Fruit fly (Drosophila melanogaster): ENCODE data around the gene CG9098.

Gene CG9098

DNA sequence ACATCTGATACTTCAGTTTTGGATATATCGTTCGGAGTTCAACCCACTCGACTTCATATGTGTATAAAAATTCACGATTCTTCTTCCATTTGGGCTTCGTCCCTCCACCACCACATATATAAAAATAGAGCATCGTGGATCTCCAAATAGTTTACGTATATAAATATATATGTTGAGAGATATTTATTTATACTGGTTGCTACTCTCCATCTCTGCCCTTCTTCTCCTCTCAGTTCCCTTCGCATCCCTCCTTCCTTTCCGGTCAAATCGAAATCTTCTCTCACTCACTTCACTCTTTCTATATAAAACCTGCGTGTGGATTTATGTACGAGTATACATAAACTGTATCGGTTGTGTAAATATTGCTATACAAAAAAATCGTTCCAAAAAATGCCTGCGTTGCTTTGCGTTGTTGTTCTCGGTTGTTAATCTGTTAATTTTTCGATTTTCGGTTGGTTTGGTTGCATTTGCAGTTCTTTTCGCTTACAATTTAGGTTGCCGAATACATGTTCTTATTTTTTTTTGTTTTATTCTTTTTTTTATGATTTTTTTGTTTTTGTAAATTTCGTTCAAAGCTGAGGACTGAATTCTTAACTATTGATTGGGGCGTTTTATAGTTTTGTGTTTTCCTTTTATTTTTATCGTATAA, 39.4 kb downstream of the CG9098 start:
- TF ChIP-seq kay (GFP tag; ENCODE audit: borderline replicate concordance) = peak; percentile 57
- TF ChIP-seq tj (GFP tag; optimal IDR thresholded peaks at IDR 0.05) = peak; percentile 88
- TF ChIP-seq toe (GFP tag; optimal IDR thresholded peaks at IDR 0.05) = no peak

DNA sequence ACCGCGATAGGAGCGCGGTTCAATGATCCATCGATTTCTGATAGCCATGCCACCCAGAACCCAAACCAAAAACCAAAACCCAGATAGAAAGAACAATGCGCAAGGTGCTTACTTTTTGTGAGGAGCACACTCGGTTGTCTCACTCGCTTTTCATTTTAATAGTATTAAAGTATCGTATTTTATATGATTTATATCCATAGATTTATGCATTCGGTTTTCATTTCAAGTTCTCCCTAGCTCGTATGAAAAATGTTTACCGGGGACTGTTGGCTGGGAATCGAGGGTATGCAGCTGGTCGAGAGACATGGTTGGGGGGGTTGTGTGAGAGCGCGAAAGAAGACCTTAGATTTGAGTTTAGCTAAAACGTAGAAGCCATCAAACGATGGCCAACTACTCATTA, 40.1 kb downstream of the CG9098 start:
- TF ChIP-seq toe (GFP tag; optimal IDR thresholded peaks at IDR 0.05) (no peak), Hr96 (GFP tag; optimal IDR thresholded peaks at IDR 0.05) (no peak), CG33017 (tag; optimal IDR thresholded peaks at IDR 0.05) (no peak), cic (GFP tag; optimal IDR thresholded peaks at IDR 0.05) (no peak), Crg-1 (GFP tag; optimal IDR thresholded peaks at IDR 0.05) (no peak), kay (GFP tag; ENCODE audit: borderline replicate concordance) (no peak), CG7045 (GFP tag; optimal IDR thresholded peaks at IDR 0.05) (no peak), bab1 (GFP tag; optimal IDR thresholded peaks at IDR 0.05) (no peak), CG7101 (tag; optimal IDR thresholded peaks at IDR 0.05) (no peak), Mnt (GFP tag; optimal IDR thresholded peaks at IDR 0.05) (no peak), cnc (optimal IDR thresholded peaks at IDR 0.05) (no peak), CG5204 (GFP tag; optimal IDR thresholded peaks at IDR 0.05) (no peak), Clk (GFP tag; optimal IDR thresholded peaks at IDR 0.05) (no peak), CG11617 (GFP tag; optimal IDR thresholded peaks at IDR 0.05) (no peak), CG14711 (tag; optimal IDR thresholded peaks at IDR 0.05) (no peak), CG12768 (GFP tag; optimal IDR thresholded peaks at IDR 0.05) (no peak)

DNA sequence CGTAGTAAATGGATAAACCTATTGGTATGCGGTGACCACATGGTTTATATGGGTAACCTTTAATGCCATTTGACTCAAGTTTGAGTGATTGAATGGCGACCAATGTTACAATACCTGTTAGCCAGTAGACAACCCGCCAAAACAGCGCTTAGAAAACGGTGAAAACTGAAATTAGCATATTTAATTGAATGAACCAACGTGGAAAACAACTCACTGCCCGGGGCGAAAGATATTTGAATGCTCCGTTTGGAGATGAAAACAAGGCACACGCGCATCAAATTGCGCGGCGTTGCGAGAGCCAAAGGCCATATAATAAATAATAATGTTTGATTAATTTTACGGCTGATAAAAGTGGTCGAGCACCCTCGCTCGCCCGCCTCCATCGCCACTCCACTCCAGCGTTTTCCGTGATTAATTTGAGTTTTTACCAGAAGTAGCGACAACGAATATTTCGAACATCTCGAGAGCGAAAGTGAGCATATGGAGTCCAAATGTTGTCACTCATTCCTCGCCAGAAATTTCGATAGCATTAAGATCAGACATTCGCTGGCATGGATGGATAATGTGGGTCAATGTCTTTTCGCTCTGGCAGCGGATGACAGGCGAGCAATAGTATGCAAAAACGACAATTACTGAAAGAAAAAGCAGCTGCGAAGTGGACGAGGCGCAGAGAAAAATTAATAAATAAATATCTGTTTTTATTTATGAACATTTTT, 40.9 kb downstream of the CG9098 start:
- TF ChIP-seq kay (GFP tag; ENCODE audit: borderline replicate concordance) (no peak), CG5204 (GFP tag; optimal IDR thresholded peaks at IDR 0.05) (no peak), CG7101 (tag; optimal IDR thresholded peaks at IDR 0.05) (no peak), cnc (optimal IDR thresholded peaks at IDR 0.05) (no peak), CG1620 (GFP tag; optimal IDR thresholded peaks at IDR 0.05) (no peak), pad (GFP tag; optimal IDR thresholded peaks at IDR 0.05) (no peak), Clk (GFP tag; optimal IDR thresholded peaks at IDR 0.05) (no peak), CG11617 (GFP tag; optimal IDR thresholded peaks at IDR 0.05) (no peak), tj (GFP tag; optimal IDR thresholded peaks at IDR 0.05) (no peak), Mnt (GFP tag; optimal IDR thresholded peaks at IDR 0.05) (no peak), CG7045 (GFP tag; optimal IDR thresholded peaks at IDR 0.05) (no peak), ovo (GFP tag; optimal IDR thresholded peaks at IDR 0.05) (no peak), cic (GFP tag; optimal IDR thresholded peaks at IDR 0.05) (no peak), CG14711 (tag; optimal IDR thresholded peaks at IDR 0.05) (no peak), toe (GFP tag; optimal IDR thresholded peaks at IDR 0.05) (no peak), CG12768 (GFP tag; optimal IDR thresholded peaks at IDR 0.05) (no peak), bab1 (GFP tag; optimal IDR thresholded peaks at IDR 0.05) (no peak), Crg-1 (GFP tag; optimal IDR thresholded peaks at IDR 0.05) (no peak), CG33017 (tag; optimal IDR thresholded peaks at IDR 0.05) (no peak)

DNA sequence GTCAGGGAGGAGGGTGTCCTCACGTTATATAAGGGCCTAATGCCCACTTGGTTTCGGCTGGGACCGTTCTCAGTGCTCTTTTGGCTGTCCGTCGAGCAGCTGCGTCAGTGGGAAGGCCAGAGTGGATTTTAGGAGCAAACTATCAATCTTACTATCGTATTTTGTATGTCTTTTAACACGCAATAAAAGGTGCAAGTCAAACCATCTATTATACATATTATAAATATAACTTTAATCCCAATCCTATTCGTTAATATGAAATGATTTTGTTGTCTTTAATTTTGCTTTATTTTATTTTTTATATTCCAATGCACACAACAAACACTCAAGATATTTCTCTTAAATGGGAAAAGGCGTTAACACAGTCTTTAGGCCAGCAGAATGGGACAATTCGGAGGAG, 42.6 kb downstream of the CG9098 start, which contains the start of gene Ucp4B:
TSS of gene Ucp4B (plus strand) at position 301 of the 400 bp plus-strand sequence.
- TF ChIP-seq CG1620 (GFP tag; optimal IDR thresholded peaks at IDR 0.05) (no peak), cic (GFP tag; optimal IDR thresholded peaks at IDR 0.05) (no peak), toe (GFP tag; optimal IDR thresholded peaks at IDR 0.05) (no peak), Hr96 (GFP tag; optimal IDR thresholded peaks at IDR 0.05) (no peak), Mnt (GFP tag; optimal IDR thresholded peaks at IDR 0.05) (no peak), CG7101 (tag; optimal IDR thresholded peaks at IDR 0.05) (no peak), Crg-1 (GFP tag; optimal IDR thresholded peaks at IDR 0.05) (no peak), pad (GFP tag; optimal IDR thresholded peaks at IDR 0.05) (no peak), kay (GFP tag; ENCODE audit: borderline replicate concordance) (no peak), bab1 (GFP tag; optimal IDR thresholded peaks at IDR 0.05) (no peak), CG5204 (GFP tag; optimal IDR thresholded peaks at IDR 0.05) (no peak)

DNA sequence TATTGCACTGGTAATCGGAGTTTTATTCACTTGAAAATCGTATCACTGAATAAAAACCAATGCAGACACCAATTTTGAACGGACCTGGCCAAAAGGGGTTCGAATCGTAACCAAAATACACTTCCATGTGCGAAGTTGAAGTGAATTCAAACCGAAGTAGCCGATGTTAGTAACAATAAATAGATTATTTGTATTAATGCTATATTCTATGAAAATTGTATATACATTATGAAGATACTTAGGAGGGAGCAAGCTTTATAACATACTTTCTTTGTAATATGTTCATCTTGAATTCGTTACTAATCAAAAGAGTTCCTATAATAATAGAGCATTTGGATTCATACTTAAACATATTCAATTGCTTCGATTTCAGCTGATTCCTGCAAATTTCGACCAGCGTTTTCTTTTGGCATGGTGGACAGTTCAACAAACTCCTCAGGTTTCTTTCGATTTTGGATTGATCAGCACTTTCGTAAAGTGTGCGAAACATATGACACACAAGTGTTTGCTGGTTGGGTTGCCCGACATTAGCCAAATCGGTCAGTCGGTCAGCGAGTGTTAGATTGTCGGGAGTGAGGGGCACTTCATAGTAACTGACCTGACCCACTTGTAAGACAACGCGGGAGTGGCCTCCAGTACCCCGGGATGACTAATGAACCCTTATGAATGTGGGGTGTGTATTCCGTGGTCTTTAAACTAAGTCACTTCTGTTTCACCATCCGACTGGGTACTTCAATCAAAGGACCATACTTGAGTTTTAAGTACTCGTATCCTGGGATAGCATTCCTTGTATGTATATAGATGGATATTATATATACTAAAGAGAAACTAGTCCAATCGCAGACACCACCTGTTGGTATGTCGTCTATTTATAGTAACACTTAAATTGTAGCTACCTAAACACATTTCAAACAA, 44.2 kb downstream of the CG9098 start, which contains the start of the genes CG13992 and Ucp4C:
TSS of gene CG13992 (minus strand) at position 51 of the 915 bp plus-strand sequence.
TSS of gene Ucp4C (plus strand) at position 865 of the 915 bp plus-strand sequence.
- TF ChIP-seq CG11617 (GFP tag; optimal IDR thresholded peaks at IDR 0.05) = no peak
- TF ChIP-seq bab1 (GFP tag; optimal IDR thresholded peaks at IDR 0.05) = peak; percentile 21
- TF ChIP-seq CG5204 (GFP tag; optimal IDR thresholded peaks at IDR 0.05) = no peak
- peak; percentile 99 for TF ChIP-seq tj (GFP tag; optimal IDR thresholded peaks at IDR 0.05)

DNA sequence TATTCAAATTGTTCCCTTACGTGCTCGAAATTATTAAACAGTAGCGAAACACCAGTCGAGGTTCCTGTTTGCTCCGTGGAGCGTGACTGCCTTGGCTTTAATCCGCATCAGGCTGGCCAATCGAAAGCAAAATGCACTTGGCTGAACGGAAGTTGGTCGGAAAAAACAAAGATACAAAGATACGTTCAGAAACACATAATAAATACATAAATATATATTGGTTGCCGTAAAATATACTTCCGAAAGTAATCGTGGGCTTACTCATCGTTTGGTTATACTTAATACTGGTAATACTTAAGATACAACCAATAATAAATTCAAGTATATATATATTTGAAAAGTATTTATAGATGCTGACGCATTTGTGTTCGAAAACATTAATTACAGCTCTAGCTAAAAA, 47.3 kb downstream of the CG9098 start, which contains the start of gene psd:
TSS of gene psd (minus strand) at position 101 of the 400 bp plus-strand sequence.
- no peak for TF ChIP-seq kay (GFP tag; ENCODE audit: borderline replicate concordance)
- no peak for TF ChIP-seq Mnt (GFP tag; optimal IDR thresholded peaks at IDR 0.05)
- no peak for TF ChIP-seq tj (GFP tag; optimal IDR thresholded peaks at IDR 0.05)
- no peak for TF ChIP-seq bab1 (GFP tag; optimal IDR thresholded peaks at IDR 0.05)
- TF ChIP-seq ovo (GFP tag; optimal IDR thresholded peaks at IDR 0.05) = no peak
- TF ChIP-seq CG11617 (GFP tag; optimal IDR thresholded peaks at IDR 0.05) = no peak
- no peak for TF ChIP-seq CG7045 (GFP tag; optimal IDR thresholded peaks at IDR 0.05)
- TF ChIP-seq Clk (GFP tag; optimal IDR thresholded peaks at IDR 0.05) = no peak
- no peak for TF ChIP-seq pad (GFP tag; optimal IDR thresholded peaks at IDR 0.05)
- TF ChIP-seq toe (GFP tag; optimal IDR thresholded peaks at IDR 0.05) = no peak
- no peak for TF ChIP-seq cnc (optimal IDR thresholded peaks at IDR 0.05)
- TF ChIP-seq CG7101 (tag; optimal IDR thresholded peaks at IDR 0.05) = no peak
- no peak for TF ChIP-seq CG33017 (tag; optimal IDR thresholded peaks at IDR 0.05)

Measured in whole organism, adult.